Worm (Caenorhabditis elegans) whole organism, young adult: Measurements from ENCODE around the gene F44G4.6.

Experiments used
- F10E7.11 ChIP-seq: sonication (generic microtip); optimal IDR thresholded peaks from 2 replicates; lab custom pipeline; 2017; ENCODE audit warnings: mild to moderate bottlenecking, missing genetic modification characterization, moderate library complexity, missing compliant biosample characterization
- F49E8.2 ChIP-seq: sonication (generic microtip); optimal IDR thresholded peaks from 3 replicates; lab custom pipeline; 2017; ENCODE audit warnings: missing genetic modification characterization, mild to moderate bottlenecking, missing compliant biosample characterization, antibody characterized with exemption, moderate library complexity; ENCODE audit not compliant: insufficient read depth
- dox-1 ChIP-seq: fragments of 200-800 bp; sonication (Bioruptor generic); IDR thresholded peaks from 2 replicates; pipeline ENCODE4 v1.3.6; 2022; ENCODE audit warnings: missing genetic modification reagents, missing genetic modification characterization, missing compliant biosample characterization
- ets-4 ChIP-seq: fragments of 200-800 bp; sonication (Bioruptor generic); optimal IDR thresholded peaks from 2 replicates; lab custom pipeline; 2018; ENCODE audit warnings: mild to moderate bottlenecking, missing genetic modification characterization, missing compliant biosample characterization
- hmg-1.2 ChIP-seq: fragments of 200-800 bp; sonication (Bioruptor generic); IDR thresholded peaks from 2 replicates; pipeline ENCODE4 v1.3.6; 2022; ENCODE audit warnings: missing genetic modification reagents, missing genetic modification characterization, missing compliant biosample characterization
- lin-35 ChIP-seq, 3 experiments: fragments of 150-350 bp in 2 of 3; sonication (generic microtip) in 1 of 3; optimal IDR thresholded peaks; 2 replicates each; lab custom pipeline; 2014 to 2018; ENCODE audit warnings: missing biosample characterization in 3 of 3, missing genetic modification characterization in 3 of 3, missing genetic modification reagents in 3 of 3
- mel-28 ChIP-seq: sonication (generic microtip); optimal IDR thresholded peaks from 2 replicates; lab custom pipeline; 2016; ENCODE audit warnings: borderline replicate concordance, mild to moderate bottlenecking, missing genetic modification characterization, missing compliant biosample characterization
- nfya-1 ChIP-seq: sonication (generic microtip); optimal IDR thresholded peaks from 2 replicates; lab custom pipeline; 2017; ENCODE audit warnings: antibody characterized with exemption, missing compliant biosample characterization, missing genetic modification characterization, borderline replicate concordance; ENCODE audit not compliant: insufficient read depth
- rcor-1 ChIP-seq: fragments of 200-800 bp; sonication (Bioruptor generic); IDR thresholded peaks from 2 replicates; pipeline ENCODE4 v1.3.6; 2022; ENCODE audit warnings: missing genetic modification reagents, missing genetic modification characterization, missing compliant biosample characterization
- unc-130 ChIP-seq: sonication (generic microtip); optimal IDR thresholded peaks from 2 replicates; lab custom pipeline; 2016; ENCODE audit warnings: missing genetic modification reagents, missing genetic modification characterization, missing compliant biosample characterization
- unc-62 ChIP-seq: fragments of 150-350 bp; optimal IDR thresholded peaks from 2 replicates; lab custom pipeline; 2014; ENCODE audit warnings: missing biosample characterization, missing genetic modification reagents, missing genetic modification characterization
- ztf-28 ChIP-seq: fragments of 200-800 bp; sonication (Bioruptor generic); IDR thresholded peaks from 2 replicates; pipeline ENCODE4 v1.3.6; 2022; ENCODE audit warnings: missing genetic modification reagents, missing genetic modification characterization, missing compliant biosample characterization
- ztf-6 ChIP-seq: fragments of 200-800 bp; sonication (Bioruptor generic); IDR thresholded peaks from 2 replicates; pipeline ENCODE4 v1.3.6; 2022; ENCODE audit warnings: missing genetic modification reagents, missing genetic modification characterization, missing compliant biosample characterization

DNA sequence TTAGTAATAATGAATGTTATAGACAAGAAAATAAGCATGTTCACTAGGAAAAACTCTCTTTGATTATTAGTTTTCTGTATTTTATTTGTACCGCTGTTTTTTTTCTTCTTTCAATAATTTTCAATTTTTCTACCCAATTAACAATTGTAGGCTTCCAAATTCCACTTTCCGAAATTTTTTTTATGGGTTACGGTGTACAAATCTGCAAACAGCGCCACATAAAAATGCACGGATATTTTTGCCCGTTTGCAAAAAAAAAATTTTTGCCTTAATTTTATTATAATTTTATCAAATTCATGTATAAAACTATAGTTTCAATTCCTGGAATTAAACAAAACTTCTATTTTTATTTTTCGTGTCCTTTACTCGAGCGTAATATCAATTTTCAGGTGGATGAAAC is 8.8 kb downstream of the F44G4.6 start, which contains the start of gene ooc-5:
- TF ChIP-seq F10E7.11 (tag; lab: Kevin White, UChicago) = no peak
- TF ChIP-seq nfya-1 (tag; lab: Kevin White, UChicago) = no peak
- TF ChIP-seq hmg-1.2 (GFP tag; lab: Robert Waterston, UW) = no peak
- TF ChIP-seq ets-4 = no peak
- TF ChIP-seq dox-1 (GFP tag; lab: Robert Waterston, UW) = no peak
- no peak for TF ChIP-seq ztf-28
- TF ChIP-seq mel-28 (tag; lab: Kevin White, UChicago) = no peak
- no peak for TF ChIP-seq ztf-6 (GFP tag; lab: Robert Waterston, UW)
- no peak for TF ChIP-seq unc-130 (GFP tag; lab: Kevin White, UChicago)
- TF ChIP-seq rcor-1 = no peak
- no peak for TF ChIP-seq lin-35 (GFP tag; optimal IDR thresholded peaks at IDR 0.05; lab: Kevin White, UChicago)
- TF ChIP-seq F49E8.2 = no peak
- no peak for TF ChIP-seq unc-62 (GFP tag; lab: Kevin White, UChicago)
